Fruit fly (Drosophila melanogaster) whole organism, embryonic: ENCODE data around the gene CG6739.

ENCODE experiments used
- Aef1 ChIP-seq: fragments of 200-800 bp; sonication (Bioruptor generic); IDR thresholded peaks from 3 replicates; pipeline ENCODE4 v1.3.6; 2022; ENCODE audit warnings: missing biosample characterization, missing genetic modification characterization
- B-H2 ChIP-seq: fragments of 200-800 bp; sonication (Bioruptor generic); optimal IDR thresholded peaks from 2 replicates; lab custom pipeline; 2018; ENCODE audit warnings: missing biosample characterization, mild to moderate bottlenecking, missing genetic modification characterization
- CG10209 ChIP-seq: fragments of 200-800 bp; sonication (Bioruptor generic); optimal IDR thresholded peaks from 3 replicates; lab custom pipeline; 2017; ENCODE audit warnings: missing biosample characterization, mild to moderate bottlenecking, missing genetic modification characterization, missing genetic modification reagents
- CG10431 ChIP-seq: fragments of 200-800 bp; sonication (Bioruptor generic); optimal IDR thresholded peaks from 3 replicates; lab custom pipeline; 2018; ENCODE audit warnings: missing biosample characterization, mild to moderate bottlenecking, missing genetic modification characterization
- CG10565 ChIP-seq: fragments of 200-800 bp; sonication (Bioruptor generic); optimal IDR thresholded peaks from 3 replicates; lab custom pipeline; 2016; ENCODE audit warnings: missing biosample characterization, mild to moderate bottlenecking, missing genetic modification characterization
- CG12744 ChIP-seq: fragments of 200-800 bp; sonication (Bioruptor generic); optimal IDR thresholded peaks from 2 replicates; lab custom pipeline; 2016; ENCODE audit warnings: missing biosample characterization, missing genetic modification characterization
- CG12942 ChIP-seq: fragments of 200-800 bp; sonication (Bioruptor generic); optimal IDR thresholded peaks from 3 replicates; lab custom pipeline; 2016; ENCODE audit warnings: missing biosample characterization, missing genetic modification characterization
- CG14014 ChIP-seq: fragments of 200-800 bp; sonication (Bioruptor generic); IDR thresholded peaks from 2 replicates; pipeline ENCODE4 v1.3.6; 2022; ENCODE audit warnings: missing biosample characterization, missing genetic modification characterization
- CG16815 ChIP-seq: fragments of 200-800 bp; sonication (Bioruptor generic); optimal IDR thresholded peaks from 3 replicates; lab custom pipeline; 2017; ENCODE audit warnings: missing biosample characterization, mild to moderate bottlenecking, missing genetic modification characterization
- CG31388 ChIP-seq: fragments of 200-800 bp; sonication (Bioruptor generic); optimal IDR thresholded peaks from 2 replicates; lab custom pipeline; 2016; ENCODE audit warnings: missing biosample characterization, missing genetic modification characterization
- CG3163 ChIP-seq: fragments of 200-800 bp; sonication (Bioruptor generic); optimal IDR thresholded peaks from 3 replicates; lab custom pipeline; 2016; ENCODE audit warnings: missing biosample characterization, missing genetic modification characterization
- CG32772 ChIP-seq: fragments of 200-800 bp; sonication (Bioruptor generic); IDR thresholded peaks from 2 replicates; pipeline ENCODE4 v1.3.6; 2022; ENCODE audit warnings: missing biosample characterization, missing genetic modification characterization
- CG3281 ChIP-seq: fragments of 200-800 bp; sonication (Bioruptor generic); optimal IDR thresholded peaks from 3 replicates; lab custom pipeline; 2017; ENCODE audit warnings: missing biosample characterization, mild to moderate bottlenecking, missing genetic modification characterization
- CG34224 ChIP-seq: fragments of 200-800 bp; sonication (Bioruptor generic); IDR thresholded peaks from 3 replicates; pipeline ENCODE4 v1.3.6; 2022; ENCODE audit warnings: missing biosample characterization, missing genetic modification characterization; ENCODE audit not compliant: partially characterized antibody
- CG6791 ChIP-seq: fragments of 200-800 bp; sonication (Bioruptor generic); IDR thresholded peaks from 3 replicates; pipeline ENCODE4 v1.3.6; 2022; ENCODE audit warnings: missing biosample characterization, missing genetic modification characterization; ENCODE audit not compliant: partially characterized antibody
- CG6813 ChIP-seq: fragments of 200-800 bp; sonication (Bioruptor generic); optimal IDR thresholded peaks from 2 replicates; lab custom pipeline; 2017; ENCODE audit warnings: missing biosample characterization, missing genetic modification characterization, mild to moderate bottlenecking, moderate library complexity, missing genetic modification reagents
- CG8388 ChIP-seq: fragments of 200-800 bp; sonication (Bioruptor generic); optimal IDR thresholded peaks from 2 replicates; lab custom pipeline; 2019; ENCODE audit warnings: missing biosample characterization, mild to moderate bottlenecking, missing genetic modification characterization, moderate library complexity
- CG9727 ChIP-seq: fragments of 200-800 bp; sonication (Bioruptor generic); optimal IDR thresholded peaks from 3 replicates; lab custom pipeline; 2017; ENCODE audit warnings: missing biosample characterization, mild to moderate bottlenecking, missing genetic modification characterization
- CTCF ChIP-seq: fragments of 200-800 bp; sonication (Bioruptor generic); optimal IDR thresholded peaks from 2 replicates; lab custom pipeline; 2017; ENCODE audit warnings: missing biosample characterization, mild to moderate bottlenecking, missing genetic modification characterization, moderate library complexity
- Chrac-16 ChIP-seq: fragments of 200-800 bp; sonication (Bioruptor generic); optimal IDR thresholded peaks from 3 replicates; lab custom pipeline; 2016; ENCODE audit warnings: missing biosample characterization, missing genetic modification characterization
- Dbx ChIP-seq: fragments of 200-800 bp; sonication (Bioruptor generic); IDR thresholded peaks from 3 replicates; pipeline ENCODE4 v1.3.6; 2022; ENCODE audit warnings: missing biosample characterization, missing genetic modification characterization
- H15 ChIP-seq: fragments of 200-800 bp; sonication (Bioruptor generic); IDR thresholded peaks from 3 replicates; pipeline ENCODE4 v1.3.6; 2022; ENCODE audit warnings: missing biosample characterization, missing genetic modification characterization
- HLH54F ChIP-seq: fragments of 200-800 bp; sonication (Bioruptor generic); optimal IDR thresholded peaks from 3 replicates; lab custom pipeline; 2016; ENCODE audit warnings: missing biosample characterization, missing genetic modification characterization
- Hmx ChIP-seq: fragments of 200-800 bp; sonication (Bioruptor generic); optimal IDR thresholded peaks from 2 replicates; lab custom pipeline; 2016; ENCODE audit warnings: missing biosample characterization, missing genetic modification characterization
- MBD-R2 ChIP-seq: fragments of 200-800 bp; sonication (Bioruptor generic); IDR thresholded peaks from 2 replicates; pipeline ENCODE4 v1.3.6; 2022; ENCODE audit warnings: missing biosample characterization, missing genetic modification characterization
- Mad ChIP-seq: fragments of 200-800 bp; sonication (Bioruptor generic); optimal IDR thresholded peaks from 2 replicates; lab custom pipeline; 2016; ENCODE audit warnings: missing biosample characterization, missing genetic modification characterization
- Neu2 ChIP-seq: fragments of 200-800 bp; sonication (Bioruptor generic); optimal IDR thresholded peaks from 3 replicates; lab custom pipeline; 2016; ENCODE audit warnings: missing biosample characterization, missing genetic modification characterization, borderline replicate concordance
- Nf-YB ChIP-seq: fragments of 200-800 bp; sonication (Bioruptor generic); optimal IDR thresholded peaks from 3 replicates; lab custom pipeline; 2019; ENCODE audit warnings: missing biosample characterization, mild to moderate bottlenecking, missing genetic modification characterization, moderate library complexity
- TFAM ChIP-seq: fragments of 200-800 bp; sonication (Bioruptor generic); optimal IDR thresholded peaks from 2 replicates; lab custom pipeline; 2017; ENCODE audit warnings: missing biosample characterization, missing genetic modification characterization, inconsistent platforms
- Usf ChIP-seq: fragments of 200-800 bp; sonication (Bioruptor generic); optimal IDR thresholded peaks from 2 replicates; lab custom pipeline; 2017; ENCODE audit warnings: missing genotype, missing biosample characterization, missing genetic modification characterization
- ab ChIP-seq: fragments of 200-800 bp; sonication (Bioruptor generic); optimal IDR thresholded peaks from 2 replicates; lab custom pipeline; 2016; ENCODE audit warnings: missing biosample characterization, missing genetic modification characterization
- az2 ChIP-seq: fragments of 200-800 bp; sonication (Bioruptor generic); optimal IDR thresholded peaks from 3 replicates; lab custom pipeline; 2016; ENCODE audit warnings: missing biosample characterization, missing genetic modification characterization
- crc ChIP-seq: fragments of 200-800 bp; sonication (Bioruptor generic); optimal IDR thresholded peaks from 2 replicates; lab custom pipeline; 2016; ENCODE audit warnings: missing biosample characterization, missing genetic modification characterization
- eyg ChIP-seq: fragments of 200-800 bp; sonication (Bioruptor generic); optimal IDR thresholded peaks from 3 replicates; lab custom pipeline; 2016; ENCODE audit warnings: missing biosample characterization, missing genetic modification characterization
- fd102C ChIP-seq: fragments of 200-800 bp; sonication (Bioruptor generic); optimal IDR thresholded peaks from 2 replicates; lab custom pipeline; 2018; ENCODE audit warnings: missing biosample characterization, mild to moderate bottlenecking, missing genetic modification characterization, moderate library complexity
- gcm2 ChIP-seq: fragments of 200-800 bp; sonication (Bioruptor generic); optimal IDR thresholded peaks from 2 replicates; lab custom pipeline; 2016; ENCODE audit warnings: missing biosample characterization, missing genetic modification characterization
- gfzf ChIP-seq: fragments of 200-800 bp; sonication (Bioruptor generic); optimal IDR thresholded peaks from 2 replicates; lab custom pipeline; 2016; ENCODE audit warnings: missing biosample characterization, mild to moderate bottlenecking, missing genetic modification characterization, moderate library complexity
- gsb-n ChIP-seq: fragments of 200-800 bp; sonication (Bioruptor generic); optimal IDR thresholded peaks from 3 replicates; lab custom pipeline; 2018; ENCODE audit warnings: missing biosample characterization, mild to moderate bottlenecking, missing genetic modification characterization
- hkb ChIP-seq, 2 experiments: fragments of 200-800 bp in 1 of 2; fragments of >200 bp in 1 of 2; sonication (Bioruptor generic) in 1 of 2; IDR thresholded peaks in 1 of 2; optimal IDR thresholded peaks in 1 of 2; 2 replicates each; pipeline versions ENCODE4 v1.3.6 to Lab custom; 2017 to 2022; ENCODE audit warnings: missing biosample characterization in 1 of 2, missing genetic modification characterization in 1 of 2
- inv ChIP-seq: fragments of 200-800 bp; sonication (Bioruptor generic); IDR thresholded peaks from 2 replicates; pipeline ENCODE4 v1.3.6; 2022; ENCODE audit warnings: missing biosample characterization, missing genetic modification characterization; ENCODE audit not compliant: partially characterized antibody
- lbe ChIP-seq: fragments of 200-800 bp; sonication (Bioruptor generic); optimal IDR thresholded peaks from 2 replicates; lab custom pipeline; 2016; ENCODE audit warnings: missing biosample characterization, mild to moderate bottlenecking, missing genetic modification characterization
- maf-S ChIP-seq: fragments of 200-800 bp; sonication (Bioruptor generic); optimal IDR thresholded peaks from 2 replicates; lab custom pipeline; 2016; ENCODE audit warnings: missing biosample characterization, missing genetic modification characterization
- oc ChIP-seq: fragments of 200-800 bp; sonication (Bioruptor generic); optimal IDR thresholded peaks from 2 replicates; lab custom pipeline; 2018; ENCODE audit warnings: missing biosample characterization, mild to moderate bottlenecking, missing genetic modification characterization, moderate library complexity
- pfk ChIP-seq: fragments of 200-800 bp; sonication (Bioruptor generic); optimal IDR thresholded peaks from 2 replicates; lab custom pipeline; 2018; ENCODE audit warnings: missing biosample characterization, mild to moderate bottlenecking, missing genetic modification characterization, moderate library complexity
- pum ChIP-seq: fragments of 200-800 bp; sonication (Bioruptor generic); optimal IDR thresholded peaks from 2 replicates; lab custom pipeline; 2016; ENCODE audit warnings: missing biosample characterization, missing genetic modification characterization
- seq ChIP-seq: fragments of 200-800 bp; sonication (Bioruptor generic); IDR thresholded peaks from 2 replicates; pipeline ENCODE4 v1.3.6; 2022; ENCODE audit warnings: missing biosample characterization, missing genetic modification characterization
- sisA ChIP-seq: fragments of 200-800 bp; sonication (Bioruptor generic); IDR thresholded peaks from 2 replicates; pipeline ENCODE4 v1.3.6; 2022; ENCODE audit warnings: missing biosample characterization, missing genetic modification characterization
- tap ChIP-seq: fragments of 200-800 bp; optimal IDR thresholded peaks from 3 replicates; lab custom pipeline; 2019; ENCODE audit warnings: missing biosample characterization, mild to moderate bottlenecking, missing genetic modification characterization, moderate library complexity
- tin ChIP-seq: fragments of 200-800 bp; sonication (Bioruptor generic); optimal IDR thresholded peaks from 3 replicates; lab custom pipeline; 2016; ENCODE audit warnings: missing biosample characterization, missing genetic modification characterization
- toy ChIP-seq: fragments of 200-800 bp; sonication (Bioruptor generic); IDR thresholded peaks from 2 replicates; pipeline ENCODE4 v1.3.6; 2022; ENCODE audit warnings: missing biosample characterization, missing genetic modification characterization
- vfl ChIP-seq: fragments of 200-800 bp; sonication (Bioruptor generic); optimal IDR thresholded peaks from 2 replicates; lab custom pipeline; 2016; ENCODE audit warnings: missing biosample characterization, missing genetic modification characterization

CG6739 gene

DNA sequence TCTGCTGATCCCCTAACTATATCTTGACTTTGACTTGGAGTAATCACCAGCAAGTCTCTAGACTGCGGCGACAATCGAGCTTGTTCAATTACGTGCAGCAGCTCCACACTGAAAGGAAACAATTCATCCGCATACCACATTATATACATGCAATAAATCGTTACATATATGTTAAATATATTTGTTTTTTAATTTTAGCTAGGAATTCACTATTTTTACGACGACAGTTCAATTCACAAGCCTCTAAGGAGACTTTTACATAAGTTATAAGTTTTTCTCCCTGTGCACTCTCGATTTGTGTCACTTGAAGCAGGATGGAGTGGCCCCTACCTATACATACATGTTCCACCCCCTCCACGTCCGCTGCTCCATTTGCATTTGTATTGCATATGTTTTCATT is 9.5 kb upstream of the CG6739 start (continued):
- no peak for TF ChIP-seq CG3163
- no peak for TF ChIP-seq hkb (optimal IDR thresholded peaks at IDR 0.05; lab: Kevin White, UChicago)
- 0 out of 2 replicates have a peak, but pooled peaks have one; percentile 35 for TF ChIP-seq hkb (GFP tag; IDR thresholded peaks at IDR 0.05; lab: Robert Waterston, UW)
- no peak for TF ChIP-seq Usf
- TF ChIP-seq vfl, result no peak
- no peak for TF ChIP-seq Chrac-16 (GFP tag; lab: Kevin White, UChicago)
- TF ChIP-seq CG9727 (GFP tag; lab: Kevin White, UChicago), result no peak
- TF ChIP-seq CG8388 (GFP tag; lab: Kevin White, UChicago), result no peak
- TF ChIP-seq CTCF (GFP tag; lab: Kevin White, UChicago), result no peak

DNA sequence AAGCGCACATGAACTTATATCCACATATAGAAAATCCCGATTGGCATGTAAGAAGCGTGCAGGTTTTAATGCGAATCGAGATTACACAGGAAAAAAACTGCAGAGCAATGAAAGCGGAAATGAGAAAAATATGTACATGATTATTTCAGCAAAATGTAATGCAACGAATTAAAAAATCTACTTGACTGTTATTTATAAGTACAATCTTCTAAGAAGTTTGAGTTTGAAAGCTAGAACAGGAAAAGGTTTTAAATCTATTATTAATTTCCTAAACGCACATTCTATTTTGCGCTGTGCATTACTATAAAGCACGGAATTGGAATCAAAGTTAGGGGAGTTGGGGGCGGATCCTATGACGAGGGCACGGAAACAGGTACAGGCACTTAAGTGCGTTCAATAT is 6.3 kb upstream of the CG6739 start:
- TF ChIP-seq MBD-R2 (GFP tag; lab: Robert Waterston, UW), result no peak
- TF ChIP-seq B-H2, result no peak
- TF ChIP-seq CG34224 (GFP tag; lab: Robert Waterston, UW), result no peak
- no peak for TF ChIP-seq crc
- TF ChIP-seq gsb-n (tag; lab: Kevin White, UChicago), result no peak
- TF ChIP-seq pum, result no peak
- no peak for TF ChIP-seq az2 (GFP tag; lab: Kevin White, UChicago)
- no peak for TF ChIP-seq seq (GFP tag; lab: Robert Waterston, UW)
- no peak for TF ChIP-seq gcm2 (GFP tag; lab: Kevin White, UChicago)
- TF ChIP-seq TFAM (GFP tag; lab: Kevin White, UChicago), result no peak
- TF ChIP-seq vfl, result no peak
- no peak for TF ChIP-seq oc (tag; lab: Kevin White, UChicago)
- no peak for TF ChIP-seq Hmx (GFP tag; lab: Kevin White, UChicago)
- TF ChIP-seq tin (GFP tag; lab: Kevin White, UChicago), result no peak
- no peak for TF ChIP-seq CG12942
- no peak for TF ChIP-seq CG31388 (GFP tag; lab: Kevin White, UChicago)
- TF ChIP-seq CG6791 (GFP tag; lab: Robert Waterston, UW), result no peak
- no peak for TF ChIP-seq lbe (GFP tag; lab: Kevin White, UChicago)
- no peak for TF ChIP-seq CG10431
- TF ChIP-seq Dbx (GFP tag; lab: Robert Waterston, UW), result peak; percentile 60; the same call in 1 of the 3 replicates
- no peak for TF ChIP-seq fd102C (GFP tag; lab: Kevin White, UChicago)
- TF ChIP-seq CG3281 (GFP tag; lab: Kevin White, UChicago), result peak; percentile 47
- no peak for TF ChIP-seq Nf-YB
- no peak for TF ChIP-seq CG10565
- no peak for TF ChIP-seq eyg (GFP tag; lab: Kevin White, UChicago)
- no peak for TF ChIP-seq tap (tag; lab: Kevin White, UChicago)
- TF ChIP-seq CG32772 (GFP tag; lab: Robert Waterston, UW), result no peak
- no peak for TF ChIP-seq pfk
- TF ChIP-seq inv (GFP tag; lab: Robert Waterston, UW), result no peak
- peak; percentile 9 for TF ChIP-seq CG16815
- no peak for TF ChIP-seq Neu2
- TF ChIP-seq HLH54F, result peak; percentile 18
- no peak for TF ChIP-seq Aef1
- no peak for TF ChIP-seq toy (GFP tag; lab: Robert Waterston, UW)
- TF ChIP-seq CG10209 (GFP tag; lab: Kevin White, UChicago), result peak; percentile 29
- no peak for TF ChIP-seq CG6813 (GFP tag; lab: Kevin White, UChicago)
- TF ChIP-seq maf-S (GFP tag; lab: Kevin White, UChicago), result peak; percentile 34
- no peak for TF ChIP-seq CG14014 (GFP tag; lab: Robert Waterston, UW)
- TF ChIP-seq ab (GFP tag; lab: Kevin White, UChicago), result no peak
- no peak for TF ChIP-seq sisA (GFP tag; lab: Robert Waterston, UW)
- TF ChIP-seq CG12744 (GFP tag; lab: Kevin White, UChicago), result peak; percentile 22
- TF ChIP-seq H15, result no peak
- no peak for TF ChIP-seq Mad (GFP tag; lab: Kevin White, UChicago)
- no peak for TF ChIP-seq gfzf (GFP tag; lab: Kevin White, UChicago)
